Worm (Caenorhabditis elegans) whole organism, mixed stage, embryonic: ENCODE measurements around the gene F38A1.6.

Experiments
- blmp-1 ChIP-seq: fragments of 150-350 bp; optimal IDR thresholded peaks from 2 replicates; lab custom pipeline; 2014; ENCODE audit warnings: missing biosample characterization, missing genetic modification characterization
- ces-1 ChIP-seq: fragments of 150-350 bp; optimal IDR thresholded peaks from 2 replicates; lab custom pipeline; 2014; ENCODE audit warnings: missing biosample characterization, missing genetic modification reagents, missing genetic modification characterization
- lsy-2 ChIP-seq: fragments of 150-350 bp; optimal IDR thresholded peaks from 2 replicates; lab custom pipeline; 2014; ENCODE audit warnings: missing biosample characterization, missing genetic modification characterization
- mab-5 ChIP-seq: fragments of 150-350 bp; optimal IDR thresholded peaks from 2 replicates; lab custom pipeline; 2014; ENCODE audit warnings: missing biosample characterization, missing genetic modification characterization
- mep-1 ChIP-seq: fragments of 150-350 bp; optimal IDR thresholded peaks from 2 replicates; lab custom pipeline; 2017; ENCODE audit warnings: missing biosample characterization, missing genetic modification reagents, missing genetic modification characterization, inconsistent platforms
- nhr-12 ChIP-seq: fragments of 150-350 bp; optimal IDR thresholded peaks from 2 replicates; lab custom pipeline; 2014; ENCODE audit warnings: missing biosample characterization, missing genetic modification characterization
- nhr-28 ChIP-seq: fragments of 150-350 bp; optimal IDR thresholded peaks from 2 replicates; lab custom pipeline; 2014; ENCODE audit warnings: missing biosample characterization, missing genetic modification characterization
- pha-4 ChIP-seq: fragments of 150-350 bp; optimal IDR thresholded peaks from 2 replicates; lab custom pipeline; 2018; ENCODE audit warnings: missing biosample characterization, missing genetic modification reagents, missing genetic modification characterization
- sem-2 ChIP-seq: fragments of 200-800 bp; sonication (Bioruptor generic); optimal IDR thresholded peaks from 2 replicates; lab custom pipeline; 2018; ENCODE audit warnings: mild to moderate bottlenecking, missing genetic modification characterization, missing compliant biosample characterization
- snpc-4 ChIP-seq: fragments of 150-350 bp; optimal IDR thresholded peaks from 2 replicates; lab custom pipeline; 2014; ENCODE audit warnings: missing biosample characterization, missing genetic modification characterization
- unc-120 ChIP-seq: sonication (generic microtip); optimal IDR thresholded peaks from 2 replicates; lab custom pipeline; 2017; ENCODE audit warnings: missing genetic modification characterization, missing compliant biosample characterization; ENCODE audit not compliant: poor library complexity, severe bottlenecking
- unc-62 ChIP-seq: fragments of 150-350 bp; optimal IDR thresholded peaks from 2 replicates; lab custom pipeline; 2014; ENCODE audit warnings: missing biosample characterization, missing genetic modification reagents, missing genetic modification characterization

ce11 chrIV:1286549-1286948 is 34.9 kb downstream of the F38A1.6 start:
- TF ChIP-seq nhr-12 (no peak), unc-62 (no peak), mep-1 (no peak), lsy-2 (tag; lab: Kevin White, UChicago) (no peak), pha-4 (tag; lab: Kevin White, UChicago) (no peak), unc-120 (tag; lab: Kevin White, UChicago) (no peak), nhr-28 (tag; lab: Kevin White, UChicago) (no peak), sem-2 (GFP tag; lab: Kevin White, UChicago) (no peak), snpc-4 (no peak), blmp-1 (tag; lab: Kevin White, UChicago) (no peak), mab-5 (tag; lab: Kevin White, UChicago) (no peak), ces-1 (GFP tag; lab: Kevin White, UChicago) (no peak)
